Fruit fly (Drosophila melanogaster): Measurements from ENCODE around the gene spz3.

dm6 chr2L:7833650-7834049 lies 45.7 kb downstream of the spz3 start:
- TF ChIP-seq kay (GFP tag; ENCODE audit: borderline replicate concordance), result no peak
- no peak for TF ChIP-seq CG33017 (tag; optimal IDR thresholded peaks at IDR 0.05)
- TF ChIP-seq cnc (optimal IDR thresholded peaks at IDR 0.05), result no peak
- TF ChIP-seq CG12768 (GFP tag; optimal IDR thresholded peaks at IDR 0.05), result no peak

All from whole organism, adult.